Worm (Caenorhabditis elegans) whole organism, L4 larva: ENCODE data around the gene pcrg-1.

ENCODE experiments used
- D1046.2 ChIP-seq: fragments of 200-800 bp; sonication (Bioruptor generic); IDR thresholded peaks from 2 replicates; pipeline ENCODE4 v1.3.6; 2022; ENCODE audit warnings: missing genetic modification characterization, missing compliant biosample characterization
- F10B5.3 ChIP-seq: sonication (generic microtip); optimal IDR thresholded peaks from 2 replicates; lab custom pipeline; 2016; ENCODE audit warnings: mild to moderate bottlenecking, missing genetic modification characterization, missing compliant biosample characterization
- F26F4.8 ChIP-seq: fragments of 200-800 bp; sonication (Bioruptor generic); conservative IDR thresholded peaks from 2 replicates; pipeline ENCODE4 v1.3.6; 2022; ENCODE audit warnings: missing genetic modification characterization, missing compliant biosample characterization
- F49E8.2 ChIP-seq: sonication (generic microtip); optimal IDR thresholded peaks from 2 replicates; lab custom pipeline; 2016; ENCODE audit warnings: missing compliant biosample characterization, mild to moderate bottlenecking, missing genetic modification characterization, borderline replicate concordance
- Y48G9A.11 ChIP-seq: fragments of 200-800 bp; sonication (Bioruptor generic); IDR thresholded peaks from 2 replicates; pipeline ENCODE4 v1.3.6; 2022; ENCODE audit warnings: missing genetic modification reagents, missing genetic modification characterization, missing compliant biosample characterization
- aha-1 ChIP-seq: fragments of 150-350 bp; peaks from one replicate; lab custom pipeline; 2014; ENCODE audit warnings: missing biosample characterization, missing genetic modification characterization
- aly-2 ChIP-seq: sonication (generic microtip); optimal IDR thresholded peaks from 2 replicates; lab custom pipeline; 2018; ENCODE audit warnings: missing biosample characterization, missing genetic modification characterization
- ama-1 ChIP-seq: fragments of 150-350 bp; optimal IDR thresholded peaks from 2 replicates; lab custom pipeline; 2014; ENCODE audit warnings: inconsistent platforms, mixed read lengths
- attf-4 ChIP-seq: sonication (generic microtip); optimal IDR thresholded peaks from 3 replicates; lab custom pipeline; 2017; ENCODE audit warnings: missing biosample characterization, missing genetic modification characterization
- ceh-20 ChIP-seq: fragments of 200-800 bp; sonication (Bioruptor generic); IDR thresholded peaks from 2 replicates; pipeline ENCODE4 v1.3.6; 2022; ENCODE audit warnings: missing genetic modification reagents, missing genetic modification characterization, missing compliant biosample characterization
- ceh-28 ChIP-seq: fragments of 150-350 bp; optimal IDR thresholded peaks from 2 replicates; lab custom pipeline; 2014; ENCODE audit warnings: missing biosample characterization, missing genetic modification reagents, missing genetic modification characterization
- ceh-44 ChIP-seq: fragments of 200-800 bp; sonication (Bioruptor generic); IDR thresholded peaks from 2 replicates; pipeline ENCODE4 v1.3.6; 2022; ENCODE audit warnings: missing genetic modification reagents, missing genetic modification characterization, missing compliant biosample characterization
- ceh-62 ChIP-seq: sonication (generic microtip); optimal IDR thresholded peaks from 2 replicates; lab custom pipeline; 2017; ENCODE audit warnings: missing biosample characterization, missing genetic modification characterization
- cey-2 ChIP-seq: sonication (generic microtip); optimal IDR thresholded peaks from 3 replicates; lab custom pipeline; 2017; ENCODE audit warnings: missing genetic modification characterization, mild to moderate bottlenecking, missing compliant biosample characterization, antibody characterized with exemption, borderline replicate concordance; ENCODE audit not compliant: insufficient read depth
- ctbp-1 ChIP-seq: fragments of 200-800 bp; sonication (Bioruptor generic); IDR thresholded peaks from 2 replicates; pipeline ENCODE4 v1.3.6; 2022; ENCODE audit warnings: missing genetic modification reagents, missing genetic modification characterization, missing compliant biosample characterization
- daf-12 ChIP-seq: fragments of 150-350 bp; optimal IDR thresholded peaks from 2 replicates; lab custom pipeline; 2014; ENCODE audit warnings: missing biosample characterization, missing genetic modification reagents, missing genetic modification characterization
- daf-16 ChIP-seq, 3 experiments: sonication (generic microtip); optimal IDR thresholded peaks; 2 replicates each; lab custom pipeline; 2016 to 2017; ENCODE audit warnings: missing genetic modification characterization in 3 of 3, missing genetic modification reagents in 3 of 3, mild to moderate bottlenecking in 2 of 3, missing compliant biosample characterization in 2 of 3, missing biosample characterization in 1 of 3, moderate library complexity in 1 of 3
- daf-8 ChIP-seq: fragments of 200-800 bp; sonication (Bioruptor generic); IDR thresholded peaks from 2 replicates; pipeline ENCODE4 v1.3.6; 2022; ENCODE audit warnings: missing genetic modification characterization, missing compliant biosample characterization
- duxl-1 ChIP-seq: sonication (generic microtip); optimal IDR thresholded peaks from 2 replicates; lab custom pipeline; 2016; ENCODE audit warnings: mild to moderate bottlenecking, missing genetic modification characterization, moderate library complexity, missing compliant biosample characterization; ENCODE audit not compliant: poor library complexity
- egl-27 ChIP-seq: sonication (generic microtip); optimal IDR thresholded peaks from 3 replicates; lab custom pipeline; 2017; ENCODE audit warnings: missing biosample characterization, missing genetic modification reagents, missing genetic modification characterization
- fkh-10 ChIP-seq: fragments of 150-350 bp; optimal IDR thresholded peaks from 2 replicates; lab custom pipeline; 2014; ENCODE audit warnings: missing biosample characterization, missing genetic modification reagents, missing genetic modification characterization
- hlh-30 ChIP-seq: sonication (generic microtip); optimal IDR thresholded peaks from 2 replicates; lab custom pipeline; 2017; ENCODE audit warnings: antibody characterized with exemption, mild to moderate bottlenecking, missing genetic modification characterization, missing compliant biosample characterization; ENCODE audit not compliant: insufficient read depth
- lin-39 ChIP-seq: fragments of 150-350 bp; optimal IDR thresholded peaks from 2 replicates; lab custom pipeline; 2014; ENCODE audit warnings: missing biosample characterization, missing genetic modification reagents, missing genetic modification characterization
- lsy-2 ChIP-seq, 2 experiments: fragments of 150-350 bp in 1 of 2; sonication (generic microtip) in 1 of 2; optimal IDR thresholded peaks; 2 replicates each; lab custom pipeline; 2014 to 2017; ENCODE audit warnings: missing biosample characterization in 2 of 2, missing genetic modification characterization in 2 of 2
- mdl-1 ChIP-seq, 2 experiments: fragments of 150-350 bp in 1 of 2; sonication (generic microtip) in 1 of 2; optimal IDR thresholded peaks; 2 replicates each; lab custom pipeline; 2014 to 2017; ENCODE audit warnings: missing biosample characterization in 2 of 2, missing genetic modification characterization in 2 of 2
- mdt-29 ChIP-seq: fragments of 200-800 bp; sonication (Bioruptor generic); IDR thresholded peaks from 2 replicates; pipeline ENCODE4 v1.3.6; 2022; ENCODE audit warnings: missing genetic modification reagents, missing genetic modification characterization, missing compliant biosample characterization
- mep-1 ChIP-seq: fragments of 150-350 bp; sonication (generic microtip); optimal IDR thresholded peaks from 3 replicates; lab custom pipeline; 2014; ENCODE audit warnings: missing biosample characterization, missing genetic modification characterization
- mxl-3 ChIP-seq: fragments of 200-800 bp; sonication (Bioruptor generic); optimal IDR thresholded peaks from 2 replicates; lab custom pipeline; 2018; ENCODE audit warnings: mild to moderate bottlenecking, missing genetic modification characterization, missing compliant biosample characterization
- nhr-11 ChIP-seq: fragments of 150-350 bp; optimal IDR thresholded peaks from 2 replicates; lab custom pipeline; 2014; ENCODE audit warnings: missing biosample characterization, missing genetic modification characterization
- nhr-237 ChIP-seq: sonication (generic microtip); optimal IDR thresholded peaks from 2 replicates; lab custom pipeline; 2017; ENCODE audit warnings: missing biosample characterization, missing genetic modification characterization
- nhr-28 ChIP-seq: fragments of 150-350 bp; optimal IDR thresholded peaks from 2 replicates; lab custom pipeline; 2014; ENCODE audit warnings: missing biosample characterization, missing genetic modification characterization
- nhr-41 ChIP-seq: fragments of 200-800 bp; sonication (Bioruptor generic); IDR thresholded peaks from 2 replicates; pipeline ENCODE4 v1.3.6; 2022; ENCODE audit warnings: missing genetic modification reagents, missing genetic modification characterization, missing compliant biosample characterization
- nhr-48 ChIP-seq: sonication (generic microtip); optimal IDR thresholded peaks from 2 replicates; lab custom pipeline; 2016; ENCODE audit warnings: mild to moderate bottlenecking, missing genetic modification characterization, missing compliant biosample characterization
- php-3 ChIP-seq: fragments of 200-800 bp; sonication (Bioruptor generic); IDR thresholded peaks from 2 replicates; pipeline ENCODE4 v1.3.6; 2022; ENCODE audit warnings: missing genetic modification reagents, missing genetic modification characterization, missing compliant biosample characterization
- rbr-2 ChIP-seq: sonication (generic microtip); optimal IDR thresholded peaks from 2 replicates; lab custom pipeline; 2016; ENCODE audit warnings: missing genotype, missing genetic modification characterization, missing compliant biosample characterization
- saeg-2 ChIP-seq: fragments of 200-800 bp; sonication (Bioruptor generic); IDR thresholded peaks from 2 replicates; pipeline ENCODE4 v1.3.6; 2022; ENCODE audit warnings: missing genetic modification reagents, missing genetic modification characterization, missing compliant biosample characterization
- skn-1 ChIP-seq: fragments of 150-350 bp; optimal IDR thresholded peaks from 2 replicates; lab custom pipeline; 2014; ENCODE audit warnings: missing biosample characterization, missing genetic modification characterization
- snpc-4 ChIP-seq: fragments of 150-350 bp; optimal IDR thresholded peaks from 2 replicates; lab custom pipeline; 2014; ENCODE audit warnings: missing biosample characterization, missing genetic modification characterization
- unc-39 ChIP-seq: sonication (generic microtip); optimal IDR thresholded peaks from 2 replicates; lab custom pipeline; 2017; ENCODE audit warnings: missing biosample characterization, missing genetic modification characterization
- unc-62 ChIP-seq, 3 experiments: fragments of 150-350 bp in 1 of 3; sonication (generic microtip); optimal IDR thresholded peaks in 2 of 3; peaks in 1 of 3; 1 replicate in 1 of 3; 2 replicates in 2 of 3; lab custom pipeline; 2014 to 2017; ENCODE audit warnings: missing biosample characterization in 3 of 3, missing genetic modification characterization in 3 of 3, missing genetic modification reagents in 3 of 3, missing genotype in 1 of 3
- vab-7 ChIP-seq: fragments of 200-800 bp; sonication (Bioruptor generic); IDR thresholded peaks from 2 replicates; pipeline ENCODE4 v1.3.6; 2022; ENCODE audit warnings: missing genetic modification reagents, missing genetic modification characterization, missing compliant biosample characterization
- zip-11 ChIP-seq: fragments of 200-800 bp; sonication (Bioruptor generic); IDR thresholded peaks from 2 replicates; pipeline ENCODE4 v1.3.6; 2022; ENCODE audit warnings: missing genetic modification characterization, missing compliant biosample characterization
- ztf-11 ChIP-seq: fragments of 150-350 bp; optimal IDR thresholded peaks from 2 replicates; lab custom pipeline; 2014; ENCODE audit warnings: missing biosample characterization, missing genetic modification characterization
- ztf-7 ChIP-seq: fragments of 150-350 bp; optimal IDR thresholded peaks from 2 replicates; lab custom pipeline; 2014; ENCODE audit warnings: missing biosample characterization, missing genetic modification characterization

pcrg-1 gene

DNA sequence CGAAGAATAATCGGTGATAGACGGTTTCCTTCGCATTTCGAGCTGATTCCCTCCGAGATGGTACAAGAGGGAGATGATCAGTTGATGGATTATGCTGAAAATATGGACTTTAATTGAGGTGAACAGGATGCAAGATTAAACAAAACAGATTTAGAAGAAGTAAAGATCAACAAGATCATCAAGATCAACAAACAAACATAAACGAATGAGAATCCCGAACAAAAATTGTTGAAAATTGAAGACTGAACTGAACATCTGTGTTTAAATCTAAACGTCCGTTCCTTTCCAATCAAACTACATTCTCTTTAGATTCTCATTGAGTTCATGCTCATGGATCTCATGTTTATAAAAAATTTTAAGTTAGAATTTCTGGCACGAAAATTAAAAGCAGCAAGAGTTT, 25.5 kb upstream of the pcrg-1 start, which contains the start of gene glc-4 (continued):
- TF ChIP-seq mdt-29 (GFP tag; lab: Robert Waterston, UW): no peak
- no peak for TF ChIP-seq duxl-1 (tag; lab: Kevin White, UChicago)
- TF ChIP-seq zip-11 (GFP tag; lab: Robert Waterston, UW): no peak
- TF ChIP-seq daf-8: no peak

DNA sequence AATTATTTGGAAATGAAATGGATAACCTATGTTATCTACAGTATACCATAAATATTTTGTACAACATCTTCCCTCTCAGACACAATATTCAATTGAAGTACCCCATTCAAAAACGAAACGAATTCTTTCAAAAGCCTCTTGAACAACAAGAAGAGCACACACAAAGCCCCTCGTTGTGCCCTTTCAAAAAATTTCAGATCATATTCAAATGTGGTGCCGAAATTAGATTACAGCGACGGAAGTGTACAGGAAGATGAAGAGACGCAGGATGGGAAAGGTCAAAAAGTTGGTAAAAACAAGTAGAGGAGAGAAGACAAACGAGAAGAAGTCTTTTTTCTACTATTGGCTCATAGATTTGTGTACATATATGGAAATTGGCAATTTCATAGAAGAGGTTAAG, 24.2 kb upstream of the pcrg-1 start:
- no peak for TF ChIP-seq php-3 (GFP tag; lab: Robert Waterston, UW)
- TF ChIP-seq attf-4: no peak
- TF ChIP-seq D1046.2: no peak
- peak; percentile 74 for TF ChIP-seq fkh-10 (GFP tag; lab: Kevin White, UChicago)
- TF ChIP-seq nhr-48 (tag; lab: Kevin White, UChicago): no peak

DNA sequence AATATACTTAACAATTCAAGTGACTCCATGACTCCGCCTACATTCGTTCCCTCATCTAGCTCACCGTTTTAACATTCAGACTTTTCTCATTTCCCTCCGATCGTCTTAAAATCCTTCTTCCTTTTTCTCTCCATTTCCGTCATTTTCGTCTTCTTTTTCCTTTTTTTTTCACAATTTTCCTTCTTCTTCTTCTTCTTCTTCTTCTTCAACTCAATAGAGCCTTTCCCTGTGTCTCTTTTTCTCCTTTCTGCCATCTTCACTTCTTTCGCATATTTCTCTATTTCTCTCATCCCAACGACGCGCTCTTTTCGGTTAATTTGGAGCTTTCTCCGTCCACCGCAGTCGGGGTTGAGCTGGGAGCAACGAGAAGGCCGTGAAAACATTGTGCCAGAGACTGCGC, 17.7 kb upstream of the pcrg-1 start:
- TF ChIP-seq F10B5.3 (tag; lab: Kevin White, UChicago): no peak
- TF ChIP-seq cey-2 (tag; lab: Kevin White, UChicago): no peak
- 0 out of 2 replicates have a peak, but pooled peaks have one; percentile 31 for TF ChIP-seq ctbp-1
- peak; percentile 32 for TF ChIP-seq nhr-11 (tag; lab: Kevin White, UChicago)
- peak; percentile 19 to 27 for TF ChIP-seq lsy-2 (tag; optimal IDR thresholded peaks at IDR 0.05; lab: Kevin White, UChicago)
- TF ChIP-seq rbr-2 (tag; lab: Kevin White, UChicago): peak; percentile 21
- TF ChIP-seq ztf-11 (tag; lab: Kevin White, UChicago): no peak
- TF ChIP-seq fkh-10 (GFP tag; lab: Kevin White, UChicago): peak; percentile 78
- peak; percentile 45 for TF ChIP-seq mep-1 (tag; lab: Kevin White, UChicago)
- peak; percentile 90 for TF ChIP-seq aha-1

DNA sequence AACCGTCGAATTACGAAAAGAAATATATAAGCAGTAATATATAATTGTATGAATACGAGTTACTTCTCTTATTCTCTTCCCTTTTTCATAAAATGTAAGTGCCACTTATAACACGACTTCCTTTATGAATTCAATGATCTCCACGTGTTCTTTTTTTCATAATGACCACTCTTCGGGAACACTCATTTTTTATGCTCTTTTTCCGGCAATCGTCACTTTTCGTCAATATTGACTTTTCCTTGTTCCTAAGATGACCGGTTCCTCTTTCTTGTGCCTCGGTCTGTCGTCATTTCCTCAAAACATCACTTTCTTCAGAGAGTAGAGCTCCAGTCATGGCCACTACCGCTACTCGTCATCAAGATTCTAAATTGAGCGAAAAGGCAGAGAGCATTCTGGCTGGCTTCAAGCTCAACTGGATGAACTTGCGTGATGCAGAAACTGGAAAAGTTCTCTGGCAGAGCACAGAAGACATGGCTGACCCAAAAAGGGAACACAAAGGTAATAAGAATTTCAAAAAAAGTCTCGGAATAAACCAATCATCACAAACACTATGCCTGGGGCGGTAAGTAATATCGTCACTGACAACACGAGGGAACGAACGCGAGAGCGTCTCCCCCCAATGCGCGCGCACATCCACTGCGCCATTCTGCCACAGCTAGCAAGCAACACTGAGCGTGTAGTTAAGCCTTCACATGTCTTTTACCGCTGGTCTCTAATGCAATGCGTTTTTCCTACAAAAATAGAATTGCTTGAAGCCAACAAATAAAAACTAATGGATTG, 16.7 kb upstream of the pcrg-1 start, which contains the start of gene pdl-1:
Gene pdl-1, plus strand, starts transcription at position 309 of the 780 bp plus-strand sequence.
- TF ChIP-seq ama-1 (lab: Kevin White, UChicago): no peak
- TF ChIP-seq skn-1 (tag; lab: Kevin White, UChicago): no peak
- no peak for TF ChIP-seq daf-12 (tag; lab: Kevin White, UChicago)
- TF ChIP-seq egl-27 (tag; lab: Kevin White, UChicago): no peak
- TF ChIP-seq nhr-237 (tag; lab: Kevin White, UChicago): no peak
- TF ChIP-seq nhr-28 (tag; lab: Kevin White, UChicago): peak; percentile 18
- peak; percentile 74; the same call in 1 of the 2 replicates for TF ChIP-seq ceh-20 (GFP tag; lab: Robert Waterston, UW)
- TF ChIP-seq unc-62 (GFP tag; optimal IDR thresholded peaks at IDR 0.05 in 1 of 2; lab: Kevin White, UChicago): peak in 1 of 2 experiments; percentile 89
- TF ChIP-seq unc-62 (tag; optimal IDR thresholded peaks at IDR 0.05; lab: Kevin White, UChicago): peak; percentile 11
- TF ChIP-seq vab-7 (GFP tag; lab: Robert Waterston, UW): peak; percentile 96
- peak; percentile 77 for TF ChIP-seq ceh-44 (GFP tag; lab: Robert Waterston, UW)
- no peak for TF ChIP-seq ceh-62
- no peak for TF ChIP-seq aly-2 (tag; lab: Kevin White, UChicago)
- TF ChIP-seq lin-39 (tag; lab: Kevin White, UChicago): no peak
- TF ChIP-seq unc-39 (tag; lab: Kevin White, UChicago): no peak
- peak; percentile 53 for TF ChIP-seq mxl-3 (GFP tag; lab: Kevin White, UChicago)
- TF ChIP-seq mdl-1 (tag; optimal IDR thresholded peaks at IDR 0.05; lab: Kevin White, UChicago): peak in 1 of 2 experiments; percentile 7
- peak; percentile 69 for TF ChIP-seq F10B5.3 (tag; lab: Kevin White, UChicago)
- TF ChIP-seq F49E8.2 (tag; lab: Kevin White, UChicago): peak; percentile 76
- TF ChIP-seq rbr-2 (tag; lab: Kevin White, UChicago): peak; percentile 84
- TF ChIP-seq daf-16 (GFP tag; optimal IDR thresholded peaks at IDR 0.05; lab: Kevin White, UChicago): peak; percentile 70 to 93
- TF ChIP-seq daf-16 (tag; optimal IDR thresholded peaks at IDR 0.05; lab: Kevin White, UChicago): peak; percentile 81
- TF ChIP-seq hlh-30 (tag; lab: Kevin White, UChicago): peak; percentile 58
- peak; percentile 86 for TF ChIP-seq nhr-41 (GFP tag; lab: Robert Waterston, UW)
- TF ChIP-seq nhr-11 (tag; lab: Kevin White, UChicago): peak; percentile 57
- peak; percentile 85 for TF ChIP-seq mdt-29 (GFP tag; lab: Robert Waterston, UW)
- peak; percentile 79 for TF ChIP-seq Y48G9A.11 (GFP tag; lab: Robert Waterston, UW)
- TF ChIP-seq snpc-4 (tag; lab: Kevin White, UChicago): no peak
- TF ChIP-seq saeg-2 (GFP tag; lab: Robert Waterston, UW): peak; percentile 85
- TF ChIP-seq ztf-7 (tag; lab: Kevin White, UChicago): peak; percentile 40
- TF ChIP-seq F26F4.8 (GFP tag; lab: Robert Waterston, UW): peak; percentile 94
- TF ChIP-seq ceh-28: no peak
